Worm (Caenorhabditis elegans): ENCODE data around the gene C50B8.5.

ce11 chrV:13577463-13577862 is 3.3 kb upstream of the C50B8.5 start:
- no peak for TF ChIP-seq flt-1 (GFP tag; IDR thresholded peaks at IDR 0.05)
- no peak for TF ChIP-seq klf-2 (GFP tag; conservative IDR thresholded peaks at IDR 0.05)
- no peak for TF ChIP-seq T22C8.4 (GFP tag; IDR thresholded peaks at IDR 0.05)
- TF ChIP-seq med-1 (GFP tag; optimal IDR thresholded peaks at IDR 0.05; ENCODE audit: insufficient read depth) = no peak
- TF ChIP-seq ztf-23 (GFP tag; IDR thresholded peaks at IDR 0.05) = no peak
